Fruit fly (Drosophila melanogaster): ENCODE measurements around the gene CG13937.

CG13937 gene

DNA sequence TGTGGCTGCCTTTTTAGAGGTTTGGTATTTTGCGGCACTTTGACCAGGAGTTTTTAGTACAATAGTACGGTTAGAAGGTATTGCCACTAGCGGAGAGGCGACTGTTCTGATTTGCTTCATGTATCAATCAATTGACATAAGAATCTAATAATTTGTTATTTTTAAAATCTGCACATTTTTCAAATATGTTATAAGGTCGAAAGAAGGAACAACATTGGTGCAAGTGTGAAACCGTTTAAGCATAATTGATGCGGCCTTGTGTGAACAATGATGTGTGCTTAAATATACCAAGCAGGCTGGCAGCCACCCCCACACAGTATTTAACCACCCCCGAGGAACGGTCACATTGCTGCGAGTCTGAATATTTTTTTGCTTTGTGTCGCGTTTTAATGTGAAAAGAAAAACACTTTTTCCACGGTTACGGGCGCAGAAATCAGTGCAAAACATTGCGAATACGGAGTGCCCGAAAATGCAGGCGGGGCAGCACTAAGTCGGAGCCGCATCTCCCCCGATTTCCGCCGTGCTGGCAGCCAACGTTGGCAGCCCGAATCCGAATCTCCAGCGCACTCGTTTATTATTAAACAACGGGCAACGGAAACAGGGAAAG, 17.6 kb downstream of the CG13937 start, which contains the start of the genes HBS1 and CG12025 (continued):
- TF ChIP-seq CG32532 (GFP tag; IDR thresholded peaks at IDR 0.05) (peak; percentile 31; the same call in 1 of the 2 replicates), Atf-2 (GFP tag; optimal IDR thresholded peaks at IDR 0.05) (peak; percentile 31), Doc3 (GFP tag; IDR thresholded peaks at IDR 0.05; ENCODE audit: partially characterized antibody) (no peak), CG6654 (GFP tag; optimal IDR thresholded peaks at IDR 0.05) (no peak), dimm (GFP tag; IDR thresholded peaks at IDR 0.05) (no peak), CG11723 (GFP tag; optimal IDR thresholded peaks at IDR 0.05) (peak; percentile 38), CG32772 (GFP tag; IDR thresholded peaks at IDR 0.05) (peak; percentile 40; the same call in 1 of the 2 replicates), CG9727 (GFP tag; optimal IDR thresholded peaks at IDR 0.05) (peak; percentile 49), rib (GFP tag; IDR thresholded peaks at IDR 0.05) (no peak), ind (GFP tag; optimal IDR thresholded peaks at IDR 0.05) (peak; percentile 64), so (GFP tag; IDR thresholded peaks at IDR 0.05) (no peak), Ets97D (GFP tag; optimal IDR thresholded peaks at IDR 0.05) (peak; percentile 72), CG11560 (tag; IDR thresholded peaks at IDR 0.05) (no peak), aop (GFP tag; IDR thresholded peaks at IDR 0.05) (no peak), CG2199 (GFP tag; IDR thresholded peaks at IDR 0.05) (no peak), CG17912 (GFP tag; optimal IDR thresholded peaks at IDR 0.05) (no peak), vvl (GFP tag; IDR thresholded peaks at IDR 0.05) (peak; percentile 41; the same call in 1 of the 2 replicates), CG12299 (tag; optimal IDR thresholded peaks at IDR 0.05) (no peak), Blimp-1 (GFP tag; optimal IDR thresholded peaks at IDR 0.05) (no peak), CG10959 (GFP tag; IDR thresholded peaks at IDR 0.05) (no peak), MESR4 (GFP tag; optimal IDR thresholded peaks at IDR 0.05) (peak; percentile 74), CG6689 (GFP tag; IDR thresholded peaks at IDR 0.05) (peak; percentile 71), run (tag; optimal IDR thresholded peaks at IDR 0.05) (no peak), al (GFP tag; IDR thresholded peaks at IDR 0.05) (peak; percentile 51), Dref (GFP tag; IDR thresholded peaks at IDR 0.05) (no peak), tx (GFP tag; optimal IDR thresholded peaks at IDR 0.05) (peak; percentile 20), CG16813 (GFP tag; IDR thresholded peaks at IDR 0.05; ENCODE audit: partially characterized antibody) (0 out of 3 replicates have a peak, but pooled peaks have one; percentile 22), CG42726 (GFP tag; IDR thresholded peaks at IDR 0.05; ENCODE audit: partially characterized antibody) (no peak), yki (optimal IDR thresholded peaks at IDR 0.05) (no peak), CG5245 (GFP tag; optimal IDR thresholded peaks at IDR 0.05) (peak; percentile 37), ro (GFP tag; IDR thresholded peaks at IDR 0.05) (no peak), otp (GFP tag; IDR thresholded peaks at IDR 0.05) (no peak), CG15696 (tag; optimal IDR thresholded peaks at IDR 0.05) (peak; percentile 76), Spps (tag; optimal IDR thresholded peaks at IDR 0.05) (no peak), CG2116 (GFP tag; optimal IDR thresholded peaks at IDR 0.05) (peak; percentile 49), D19A (tag; optimal IDR thresholded peaks at IDR 0.05) (no peak), pan (optimal IDR thresholded peaks at IDR 0.05) (no peak), pan (GFP tag; optimal IDR thresholded peaks at IDR 0.05 in 1 of 2, IDR thresholded peaks at IDR 0.05 in 1 of 2) (peak in 1 of 2 experiments; percentile 28), Tbp (GFP tag; optimal IDR thresholded peaks at IDR 0.05) (no peak), GATAe (GFP tag; conservative IDR thresholded peaks at IDR 0.05) (no peak), Eip74EF (GFP tag; optimal IDR thresholded peaks at IDR 0.05) (no peak), TFAM (GFP tag; optimal IDR thresholded peaks at IDR 0.05) (no peak), salm (tag; optimal IDR thresholded peaks at IDR 0.05) (no peak), CTCF (GFP tag; optimal IDR thresholded peaks at IDR 0.05) (no peak), Ssrp (tag; optimal IDR thresholded peaks at IDR 0.05) (peak; percentile 50), Fer1 (GFP tag; optimal IDR thresholded peaks at IDR 0.05) (no peak), CG4360 (GFP tag; IDR thresholded peaks at IDR 0.05) (no peak), CG15514 (GFP tag; optimal IDR thresholded peaks at IDR 0.05) (peak; percentile 80), ftz-f1 (GFP tag; optimal IDR thresholded peaks at IDR 0.05) (no peak), CG15073 (GFP tag; optimal IDR thresholded peaks at IDR 0.05) (no peak), kah (GFP tag; optimal IDR thresholded peaks at IDR 0.05) (no peak), Dbx (GFP tag; IDR thresholded peaks at IDR 0.05) (no peak)

All from whole organism, embryonic.